Fruit fly (Drosophila melanogaster) whole organism, pupa: Measurements from ENCODE around the gene CG43954.

ENCODE experiments used
- CG10348 ChIP-seq: fragments of 200-800 bp; sonication (Bioruptor generic); IDR thresholded peaks from 2 replicates; pipeline ENCODE4 v1.3.6; 2022; ENCODE audit warnings: missing biosample characterization, missing genetic modification characterization
- CG12605 ChIP-seq: fragments of 200-800 bp; sonication (Bioruptor generic); IDR thresholded peaks from 2 replicates; pipeline ENCODE4 v1.3.6; 2022; ENCODE audit warnings: missing biosample characterization, missing genetic modification characterization
- CG14655 ChIP-seq: fragments of 200-800 bp; sonication (Bioruptor generic); optimal IDR thresholded peaks from 3 replicates; lab custom pipeline; 2017; ENCODE audit warnings: mild to moderate bottlenecking, missing biosample characterization, missing genetic modification reagents, missing genetic modification characterization
- CG15710 ChIP-seq: fragments of 200-800 bp; sonication (Bioruptor generic); optimal IDR thresholded peaks from 2 replicates; lab custom pipeline; 2018; ENCODE audit warnings: missing biosample characterization, mild to moderate bottlenecking, missing genetic modification characterization, moderate library complexity
- CG17806 ChIP-seq: fragments of 200-800 bp; sonication (Bioruptor generic); optimal IDR thresholded peaks from 2 replicates; lab custom pipeline; 2018; ENCODE audit warnings: missing biosample characterization, mild to moderate bottlenecking, missing genetic modification characterization, moderate library complexity
- CG32121 ChIP-seq: fragments of 200-800 bp; sonication (Bioruptor generic); IDR thresholded peaks from 2 replicates; pipeline ENCODE4 v1.3.6; 2022; ENCODE audit warnings: missing biosample characterization, missing genetic modification characterization
- CG34367 ChIP-seq: fragments of 200-800 bp; sonication (Bioruptor generic); optimal IDR thresholded peaks from 2 replicates; lab custom pipeline; 2018; ENCODE audit warnings: missing biosample characterization, mild to moderate bottlenecking, missing genetic modification characterization
- CG8301 ChIP-seq: fragments of 200-800 bp; sonication (Bioruptor generic); optimal IDR thresholded peaks from 2 replicates; lab custom pipeline; 2018; ENCODE audit warnings: missing biosample characterization, mild to moderate bottlenecking, missing genetic modification characterization
- D1 ChIP-seq: fragments of 200-800 bp; sonication (Bioruptor generic); optimal IDR thresholded peaks from 2 replicates; lab custom pipeline; 2018; ENCODE audit warnings: missing biosample characterization, mild to moderate bottlenecking, missing genetic modification characterization, moderate library complexity
- EcR ChIP-seq: fragments of 200-800 bp; sonication (Bioruptor generic); optimal IDR thresholded peaks from 3 replicates; lab custom pipeline; 2019; ENCODE audit warnings: missing biosample characterization, missing genetic modification characterization, mild to moderate bottlenecking, moderate library complexity, missing genetic modification reagents
- Pif1A ChIP-seq: fragments of 200-800 bp; sonication (Bioruptor generic); optimal IDR thresholded peaks from 3 replicates; lab custom pipeline; 2016; ENCODE audit warnings: missing biosample characterization, missing genetic modification characterization
- fd96Ca ChIP-seq: fragments of 200-800 bp; sonication (Bioruptor generic); IDR thresholded peaks from 3 replicates; pipeline ENCODE4 v1.3.6; 2022; ENCODE audit warnings: missing biosample characterization, missing genetic modification characterization

- no peak for TF ChIP-seq CG14655 (GFP tag; lab: Kevin White, UChicago)
- TF ChIP-seq CG15710: no peak
- TF ChIP-seq CG17806: no peak
- no peak for TF ChIP-seq fd96Ca
- no peak for TF ChIP-seq D1
- TF ChIP-seq CG8301 (tag; lab: Kevin White, UChicago): no peak
- TF ChIP-seq CG34367 (tag; lab: Kevin White, UChicago): no peak
- TF ChIP-seq CG10348 (GFP tag; lab: Robert Waterston, UW): no peak
- TF ChIP-seq CG32121 (GFP tag; lab: Robert Waterston, UW): no peak
- no peak for TF ChIP-seq Pif1A (GFP tag; lab: Kevin White, UChicago)
- no peak for TF ChIP-seq EcR
- no peak for TF ChIP-seq CG12605 (GFP tag; lab: Robert Waterston, UW)
Observed at dm6 chr3L:16652531-16652930, 58.9 kb downstream of the CG43954 start.
